Worm (Caenorhabditis elegans) whole organism, L4 larva: ENCODE measurements around the gene ins-3.

Source experiments
- D1046.2 ChIP-seq: fragments of 200-800 bp; sonication (Bioruptor generic); IDR thresholded peaks from 2 replicates; pipeline ENCODE4 v1.3.6; 2022; ENCODE audit warnings: missing genetic modification characterization, missing compliant biosample characterization
- aly-2 ChIP-seq: sonication (generic microtip); optimal IDR thresholded peaks from 2 replicates; lab custom pipeline; 2018; ENCODE audit warnings: missing biosample characterization, missing genetic modification characterization
- ceh-32 ChIP-seq: sonication (generic microtip); optimal IDR thresholded peaks from 2 replicates; lab custom pipeline; 2016; ENCODE audit warnings: mild to moderate bottlenecking, missing genetic modification characterization, missing compliant biosample characterization; ENCODE audit not compliant: poor library complexity
- gei-8 ChIP-seq: fragments of 200-800 bp; sonication (Bioruptor generic); optimal IDR thresholded peaks from 2 replicates; lab custom pipeline; 2018; ENCODE audit warnings: mild to moderate bottlenecking, missing genetic modification characterization, missing compliant biosample characterization
- lin-39 ChIP-seq: fragments of 150-350 bp; optimal IDR thresholded peaks from 2 replicates; lab custom pipeline; 2014; ENCODE audit warnings: missing biosample characterization, missing genetic modification reagents, missing genetic modification characterization
- nhr-41 ChIP-seq: fragments of 200-800 bp; sonication (Bioruptor generic); IDR thresholded peaks from 2 replicates; pipeline ENCODE4 v1.3.6; 2022; ENCODE audit warnings: missing genetic modification reagents, missing genetic modification characterization, missing compliant biosample characterization
- nhr-77 ChIP-seq: fragments of 150-350 bp; optimal IDR thresholded peaks from 2 replicates; lab custom pipeline; 2014; ENCODE audit warnings: missing biosample characterization, missing genetic modification characterization
- pha-4 ChIP-seq, 2 experiments: fragments of 150-350 bp in 1 of 2; fragments of 200-800 bp in 1 of 2; sonication (Bioruptor generic) in 1 of 2; IDR thresholded peaks in 1 of 2; optimal IDR thresholded peaks in 1 of 2; 2 replicates each; pipeline versions ENCODE4 v1.3.6 to Lab custom; 2014 to 2022; ENCODE audit warnings: missing genetic modification characterization in 2 of 2, missing genetic modification reagents in 2 of 2, missing biosample characterization in 1 of 2, missing compliant biosample characterization in 1 of 2

DNA sequence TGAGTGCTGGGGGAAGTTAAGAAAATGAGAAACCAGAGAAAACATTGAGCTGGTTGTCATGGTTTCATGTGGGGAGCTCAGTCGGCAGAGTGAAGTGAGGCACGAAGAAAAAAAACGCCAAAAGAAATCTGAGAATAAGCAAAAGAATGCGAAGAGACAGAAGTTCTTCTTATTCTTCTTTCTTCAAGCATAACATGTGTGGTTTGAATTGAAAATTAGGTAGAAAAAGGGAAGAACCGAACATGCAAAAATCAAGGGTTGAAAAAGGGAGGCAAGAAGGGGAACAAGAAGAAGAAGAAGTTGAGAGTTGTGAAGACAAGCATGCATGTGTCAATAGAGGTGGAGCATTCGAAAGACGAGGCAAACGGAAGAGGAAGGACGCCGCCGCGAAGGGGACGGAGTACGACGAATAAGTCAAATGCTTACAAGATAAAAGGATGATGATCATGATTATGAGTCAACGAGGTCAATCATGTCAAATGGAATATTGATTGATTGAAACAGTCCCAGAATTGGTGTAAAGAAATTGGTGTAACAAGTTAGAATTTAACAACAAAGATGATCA lies 32.7 kb downstream of the ins-3 start:
- TF ChIP-seq pha-4 (GFP tag; IDR thresholded peaks at IDR 0.05; lab: Robert Waterston, UW) (no peak), pha-4 (tag; optimal IDR thresholded peaks at IDR 0.05; lab: Kevin White, UChicago) (no peak), aly-2 (tag; lab: Kevin White, UChicago) (no peak), gei-8 (GFP tag; lab: Kevin White, UChicago) (no peak), ceh-32 (no peak), nhr-77 (tag; lab: Kevin White, UChicago) (no peak), nhr-41 (GFP tag; lab: Robert Waterston, UW) (no peak), D1046.2 (GFP tag; lab: Robert Waterston, UW) (no peak), lin-39 (tag; lab: Kevin White, UChicago) (no peak)
